Worm (Caenorhabditis elegans): ENCODE results near the gene K04C2.5.

DNA sequence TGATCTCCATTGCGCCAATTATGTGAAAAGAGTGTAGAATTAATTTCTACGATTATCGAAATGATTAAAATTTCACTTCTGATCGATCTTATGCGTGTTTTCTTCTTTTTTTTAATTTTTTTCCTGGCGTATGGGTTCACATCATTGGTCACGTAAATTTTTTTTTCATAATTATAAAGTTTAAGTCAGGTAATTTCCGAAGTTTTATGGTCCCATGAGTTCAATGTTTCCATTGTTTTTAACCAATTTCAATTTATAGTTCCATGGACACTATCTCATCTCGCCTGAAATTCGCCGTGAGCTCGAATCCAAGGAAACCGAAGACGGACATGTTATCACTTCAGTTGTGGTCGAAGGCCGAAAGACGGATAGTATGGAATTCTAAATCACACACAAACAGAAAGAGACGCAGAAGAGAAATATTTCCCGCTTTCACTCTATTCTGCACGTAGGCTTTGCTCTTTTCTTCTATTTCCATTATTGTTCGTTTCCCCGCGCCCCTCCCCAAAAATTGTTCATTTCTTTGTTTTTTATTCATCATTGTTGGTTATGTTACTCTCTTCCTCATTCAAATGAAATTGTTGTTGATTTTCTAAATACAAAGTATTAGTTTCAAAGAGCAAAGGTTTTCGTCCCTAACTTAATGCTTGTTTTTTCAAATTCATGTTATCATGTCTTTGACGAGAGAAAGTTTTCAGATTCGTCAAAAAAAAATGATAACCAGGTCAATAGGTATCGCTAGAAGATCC, 44.0 kb upstream of the K04C2.5 start, which contains the start of the genes F57B9.8 and coq-2:
- no peak for TF ChIP-seq him-1 (tag; optimal IDR thresholded peaks at IDR 0.05)
- no peak for TF ChIP-seq W03F9.2 (tag; optimal IDR thresholded peaks at IDR 0.05)

Measured in whole organism, L4/young adult.